Worm (Caenorhabditis elegans): ENCODE measurements around the gene swsn-7.

- TF ChIP-seq egl-43 (GFP tag; IDR thresholded peaks at IDR 0.05) (no peak), nhr-237 (tag; optimal IDR thresholded peaks at IDR 0.05) (no peak), ztf-11 (tag; optimal IDR thresholded peaks at IDR 0.05) (no peak), zip-2 (tag; optimal IDR thresholded peaks at IDR 0.05) (no peak)
Measured at ce11 chrII:8051330-8051729, 23.8 kb upstream of the swsn-7 start.
